Worm (Caenorhabditis elegans): Measurements from ENCODE around the gene cut-3.

cut-3 gene

DNA sequence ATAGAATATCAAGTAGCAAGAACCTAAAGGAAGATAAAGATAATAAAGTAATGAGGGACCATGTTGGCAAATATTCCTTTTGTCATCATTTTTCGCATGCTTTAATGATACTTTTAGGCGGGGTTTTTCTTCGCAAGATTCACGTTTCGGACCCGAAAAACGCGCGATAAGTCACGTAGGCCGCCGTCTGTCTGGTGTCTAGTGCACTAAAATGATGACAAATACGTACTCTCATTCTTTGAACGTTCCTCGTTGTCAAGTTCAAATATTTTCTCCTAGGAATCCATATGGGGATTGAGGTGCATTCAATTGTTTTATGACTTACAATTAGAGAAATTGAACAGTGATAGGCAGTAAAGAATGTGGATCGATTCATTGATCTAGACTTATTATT lies 37.2 kb upstream of the cut-3 start, which contains the start of gene taap-1:
TSS of gene taap-1 (minus strand) at position 79 of the 394 bp plus-strand sequence.
- TF ChIP-seq zip-8 (tag; optimal IDR thresholded peaks at IDR 0.05): no peak
- TF ChIP-seq mep-1 (tag; optimal IDR thresholded peaks at IDR 0.05): no peak
- no peak for TF ChIP-seq blmp-1 (tag; optimal IDR thresholded peaks at IDR 0.05)

DNA sequence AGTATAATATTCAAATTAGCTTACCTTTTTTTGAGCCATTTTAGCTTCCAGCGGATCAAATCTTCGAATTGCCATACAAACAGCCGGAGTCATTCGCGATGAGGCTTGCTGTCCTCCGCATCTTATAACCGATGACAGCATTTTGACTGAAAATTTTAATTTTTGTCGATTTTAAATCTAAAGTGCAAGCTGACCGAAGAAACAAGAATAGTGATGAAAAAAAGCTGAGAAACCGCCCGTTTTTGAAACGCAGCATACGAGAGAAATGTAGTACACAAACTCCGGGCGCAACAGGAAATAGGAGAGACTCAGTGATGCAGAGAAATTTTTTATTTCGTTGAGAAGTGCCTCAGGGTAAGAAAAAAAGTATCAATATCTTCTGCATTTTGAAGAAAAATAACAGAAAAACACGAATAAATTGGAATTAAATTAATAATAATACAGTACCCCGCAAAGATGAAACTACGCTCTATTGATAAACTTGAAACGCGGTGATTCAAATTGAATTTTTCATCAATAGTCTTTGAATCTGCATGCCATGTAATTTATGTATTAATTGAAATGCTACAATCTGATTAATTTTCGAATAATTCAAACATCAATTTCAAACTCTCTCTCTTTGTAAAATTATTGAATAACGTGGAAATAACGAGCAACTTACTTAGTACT lies 36.6 kb upstream of the cut-3 start:
- TF ChIP-seq lsy-2 (tag; optimal IDR thresholded peaks at IDR 0.05): peak; percentile 82
- peak; percentile 44 for TF ChIP-seq ces-1 (GFP tag; optimal IDR thresholded peaks at IDR 0.05)
- no peak for TF ChIP-seq ztf-11 (tag; optimal IDR thresholded peaks at IDR 0.05)
- no peak for TF ChIP-seq ceh-39 (tag; optimal IDR thresholded peaks at IDR 0.05)
- TF ChIP-seq sem-2 (GFP tag; optimal IDR thresholded peaks at IDR 0.05): no peak

DNA sequence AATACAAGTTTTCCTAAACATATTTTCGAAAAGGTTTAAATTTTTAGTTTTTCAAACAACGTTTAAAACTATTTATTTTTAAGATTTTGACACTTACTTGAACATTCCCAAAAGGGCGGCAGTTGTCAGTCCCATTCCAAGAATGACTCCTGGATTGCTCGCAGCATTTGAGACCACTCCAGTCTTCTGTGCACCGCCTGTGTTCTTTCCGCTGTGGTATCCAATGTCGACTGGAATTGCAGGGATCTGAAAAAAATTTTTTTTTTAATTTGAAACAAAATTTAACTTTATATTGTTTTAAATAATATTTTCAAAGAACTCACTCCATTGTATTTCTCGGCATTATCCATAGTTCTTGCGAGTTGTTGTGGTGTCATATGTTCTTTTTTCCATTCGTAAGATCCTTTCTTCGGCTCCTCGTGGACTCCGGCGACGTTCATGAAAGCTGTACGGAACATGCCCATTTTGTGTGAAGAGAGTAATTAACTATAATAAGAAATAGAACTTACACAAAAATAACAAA lies 35.2 kb upstream of the cut-3 start, which contains the start of gene M05D6.5:
TSS of gene M05D6.5 (minus strand) at position 473 of the 523 bp plus-strand sequence.
- TF ChIP-seq elt-1 (tag; optimal IDR thresholded peaks at IDR 0.05; ENCODE audit: borderline replicate concordance, insufficient read depth) (no peak), mls-2 (tag; optimal IDR thresholded peaks at IDR 0.05) (no peak), lsy-2 (tag; optimal IDR thresholded peaks at IDR 0.05) (no peak), unc-62 (GFP tag; optimal IDR thresholded peaks at IDR 0.05) (no peak), M03D4.4 (tag; optimal IDR thresholded peaks at IDR 0.05) (no peak), zip-8 (tag; optimal IDR thresholded peaks at IDR 0.05) (no peak), hlh-1 (tag; optimal IDR thresholded peaks at IDR 0.05) (no peak), ceh-43 (GFP tag; optimal IDR thresholded peaks at IDR 0.05) (no peak), ceh-39 (tag; optimal IDR thresholded peaks at IDR 0.05) (no peak), lin-32 (GFP tag; optimal IDR thresholded peaks at IDR 0.05) (no peak), unc-39 (tag; optimal IDR thresholded peaks at IDR 0.05) (no peak), sem-2 (GFP tag; optimal IDR thresholded peaks at IDR 0.05) (no peak), unc-120 (tag; optimal IDR thresholded peaks at IDR 0.05; ENCODE audit: poor library complexity, severe bottlenecking) (no peak)

DNA sequence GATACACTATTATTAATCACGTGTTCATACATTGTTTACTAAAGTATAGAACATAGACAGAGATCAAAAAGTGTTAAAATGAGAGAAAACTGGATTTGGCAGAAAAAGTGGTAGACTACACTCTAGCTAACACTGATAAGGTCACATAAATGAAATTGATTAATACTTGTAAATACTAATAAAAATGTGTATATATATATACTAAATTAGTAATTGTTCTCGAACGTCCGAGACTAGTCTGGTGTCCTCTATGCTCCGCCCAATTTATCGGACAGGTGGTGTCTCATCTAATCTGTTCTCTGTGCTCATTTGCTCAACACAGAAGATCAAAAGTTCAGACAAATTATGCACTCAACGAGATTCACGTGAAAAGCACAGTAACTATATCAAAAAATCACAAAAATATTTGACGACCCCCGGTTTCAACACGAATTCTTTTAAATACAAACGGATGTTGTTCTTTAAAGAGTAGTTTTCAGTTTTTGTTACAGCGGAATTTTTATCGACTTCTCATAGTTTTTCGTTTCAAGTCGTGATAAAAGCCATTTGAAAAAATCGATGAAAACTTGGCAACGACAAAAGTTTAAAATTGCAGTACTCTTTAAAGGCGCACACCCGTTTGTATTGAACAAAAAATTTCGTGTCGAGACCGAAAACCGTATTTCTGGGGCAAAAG lies 34.5 kb upstream of the cut-3 start:
- TF ChIP-seq unc-120 (tag; optimal IDR thresholded peaks at IDR 0.05; ENCODE audit: poor library complexity, severe bottlenecking): peak; percentile 62
- TF ChIP-seq elt-3 (tag; optimal IDR thresholded peaks at IDR 0.05): no peak
- peak; percentile 34 for TF ChIP-seq ceh-39 (tag; optimal IDR thresholded peaks at IDR 0.05)
- TF ChIP-seq unc-62 (GFP tag; optimal IDR thresholded peaks at IDR 0.05): peak; percentile 70
- TF ChIP-seq flh-1 (GFP tag; optimal IDR thresholded peaks at IDR 0.05): no peak
- TF ChIP-seq unc-39 (tag; optimal IDR thresholded peaks at IDR 0.05): no peak
- no peak for TF ChIP-seq ces-1 (GFP tag; optimal IDR thresholded peaks at IDR 0.05)
- TF ChIP-seq pha-4 (tag; optimal IDR thresholded peaks at IDR 0.05): peak; percentile 10
- peak; percentile 58 for TF ChIP-seq nhr-2 (tag; optimal IDR thresholded peaks at IDR 0.05)
- TF ChIP-seq nhr-237 (tag; optimal IDR thresholded peaks at IDR 0.05): no peak
- peak; percentile 44 for TF ChIP-seq mab-5 (tag; optimal IDR thresholded peaks at IDR 0.05)
- TF ChIP-seq snpc-4 (tag; optimal IDR thresholded peaks at IDR 0.05): no peak
- no peak for TF ChIP-seq drap-1 (GFP tag; optimal IDR thresholded peaks at IDR 0.05)
- no peak for TF ChIP-seq M03D4.4 (tag; optimal IDR thresholded peaks at IDR 0.05)
- TF ChIP-seq hlh-1 (tag; optimal IDR thresholded peaks at IDR 0.05): peak; percentile 84
- TF ChIP-seq lsy-2 (tag; optimal IDR thresholded peaks at IDR 0.05): no peak

DNA sequence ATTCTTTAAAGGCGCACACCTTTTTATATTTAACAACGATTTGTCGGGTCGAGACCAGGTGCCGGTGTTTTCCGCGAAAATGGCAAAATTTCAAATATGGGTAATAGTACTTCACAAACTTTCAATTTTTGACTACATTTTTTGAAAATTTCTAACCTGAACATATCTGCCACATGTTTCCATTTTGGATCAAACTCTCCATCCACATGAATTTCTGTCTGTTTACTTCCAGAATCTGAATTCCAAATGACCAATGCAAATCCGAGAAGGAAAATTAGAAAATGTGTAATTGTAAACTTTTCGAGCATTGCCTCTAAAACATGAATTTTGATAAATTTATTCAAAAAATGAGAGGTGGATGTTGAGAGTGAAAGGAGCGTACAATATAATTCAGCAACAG lies 33.5 kb upstream of the cut-3 start, which contains the start of gene lact-4:
TSS of gene lact-4 (minus strand) at position 313 of the 400 bp plus-strand sequence.
- no peak for TF ChIP-seq ceh-39 (tag; optimal IDR thresholded peaks at IDR 0.05)
- no peak for TF ChIP-seq nhr-28 (tag; optimal IDR thresholded peaks at IDR 0.05)
- TF ChIP-seq nhr-76 (tag; optimal IDR thresholded peaks at IDR 0.05): no peak
- TF ChIP-seq snpc-4 (tag; optimal IDR thresholded peaks at IDR 0.05): no peak
- no peak for TF ChIP-seq unc-62 (GFP tag; optimal IDR thresholded peaks at IDR 0.05)
- no peak for TF ChIP-seq lsy-2 (tag; optimal IDR thresholded peaks at IDR 0.05)
- TF ChIP-seq unc-120 (tag; optimal IDR thresholded peaks at IDR 0.05; ENCODE audit: poor library complexity, severe bottlenecking): no peak
- TF ChIP-seq ceh-83 (GFP tag; optimal IDR thresholded peaks at IDR 0.05): no peak
- TF ChIP-seq elt-1 (tag; optimal IDR thresholded peaks at IDR 0.05; ENCODE audit: borderline replicate concordance, insufficient read depth): no peak
- TF ChIP-seq zip-8 (tag; optimal IDR thresholded peaks at IDR 0.05): no peak
- TF ChIP-seq flh-1 (GFP tag; optimal IDR thresholded peaks at IDR 0.05): no peak
- no peak for TF ChIP-seq lin-32 (GFP tag; optimal IDR thresholded peaks at IDR 0.05)

Measured in whole organism, mixed stage, embryonic.